Fruit fly (Drosophila melanogaster) whole organism, embryonic: ENCODE data around the gene CycC.

Source experiments
- Bteb2 ChIP-seq: fragments of 200-800 bp; sonication (Bioruptor generic); optimal IDR thresholded peaks from 2 replicates; lab custom pipeline; 2016; ENCODE audit warnings: missing biosample characterization, missing genetic modification characterization
- CG11093 ChIP-seq: fragments of 200-800 bp; sonication (Bioruptor generic); IDR thresholded peaks from 3 replicates; pipeline ENCODE4 v1.3.6; 2022; ENCODE audit warnings: missing biosample characterization, missing genetic modification characterization
- CG11504 ChIP-seq: fragments of 200-800 bp; sonication (Bioruptor generic); optimal IDR thresholded peaks from 3 replicates; lab custom pipeline; 2019; ENCODE audit warnings: missing biosample characterization, mild to moderate bottlenecking, missing genetic modification characterization, moderate library complexity
- CG13287 ChIP-seq: fragments of 200-800 bp; sonication (Bioruptor generic); IDR thresholded peaks from 2 replicates; pipeline ENCODE4 v1.3.6; 2022; ENCODE audit warnings: missing biosample characterization, missing genetic modification characterization; ENCODE audit not compliant: partially characterized antibody
- CG14050 ChIP-seq: fragments of 200-800 bp; sonication (Bioruptor generic); IDR thresholded peaks from 3 replicates; pipeline ENCODE4 v1.3.6; 2022; ENCODE audit warnings: missing biosample characterization, missing genetic modification characterization
- CG15269 ChIP-seq: fragments of 200-800 bp; sonication (Bioruptor generic); optimal IDR thresholded peaks from 2 replicates; lab custom pipeline; 2018; ENCODE audit warnings: missing biosample characterization, mild to moderate bottlenecking, missing genetic modification characterization, moderate library complexity
- CG15514 ChIP-seq: fragments of 200-800 bp; sonication (Bioruptor generic); optimal IDR thresholded peaks from 3 replicates; lab custom pipeline; 2017; ENCODE audit warnings: missing biosample characterization, missing genetic modification characterization, mild to moderate bottlenecking, moderate library complexity, missing genetic modification reagents
- CG17328 ChIP-seq: fragments of 200-800 bp; sonication (Bioruptor generic); IDR thresholded peaks from 2 replicates; pipeline ENCODE4 v1.3.6; 2022; ENCODE audit warnings: missing biosample characterization, missing genetic modification characterization
- CG17612 ChIP-seq: fragments of 200-800 bp; sonication (Bioruptor generic); IDR thresholded peaks from 2 replicates; pipeline ENCODE4 v1.3.6; 2022; ENCODE audit warnings: missing biosample characterization, missing genetic modification characterization
- CG18262 ChIP-seq: fragments of 200-800 bp; optimal IDR thresholded peaks from 3 replicates; lab custom pipeline; 2019; ENCODE audit warnings: missing biosample characterization, mild to moderate bottlenecking, missing genetic modification characterization, moderate library complexity
- CG30403 ChIP-seq: fragments of 200-800 bp; sonication (Bioruptor generic); optimal IDR thresholded peaks from 3 replicates; lab custom pipeline; 2016; ENCODE audit warnings: missing biosample characterization, missing genetic modification characterization
- CG3407 ChIP-seq: fragments of 200-800 bp; sonication (Bioruptor generic); optimal IDR thresholded peaks from 2 replicates; lab custom pipeline; 2018; ENCODE audit warnings: missing biosample characterization, mild to moderate bottlenecking, missing genetic modification characterization
- CG34224 ChIP-seq: fragments of 200-800 bp; sonication (Bioruptor generic); IDR thresholded peaks from 3 replicates; pipeline ENCODE4 v1.3.6; 2022; ENCODE audit warnings: missing biosample characterization, missing genetic modification characterization; ENCODE audit not compliant: partially characterized antibody
- CG42726 ChIP-seq: fragments of 200-800 bp; sonication (Bioruptor generic); IDR thresholded peaks from 2 replicates; pipeline ENCODE4 v1.3.6; 2022; ENCODE audit warnings: missing biosample characterization, missing genetic modification characterization; ENCODE audit not compliant: partially characterized antibody
- CG4328 ChIP-seq: fragments of 200-800 bp; sonication (Bioruptor generic); optimal IDR thresholded peaks from 3 replicates; lab custom pipeline; 2017; ENCODE audit warnings: missing biosample characterization, missing genetic modification reagents, missing genetic modification characterization
- CG4360 ChIP-seq: fragments of 200-800 bp; sonication (Bioruptor generic); IDR thresholded peaks from 2 replicates; pipeline ENCODE4 v1.3.6; 2022; ENCODE audit warnings: missing biosample characterization, missing genetic modification characterization
- CG4424 ChIP-seq: fragments of 200-800 bp; sonication (Bioruptor generic); optimal IDR thresholded peaks from 3 replicates; lab custom pipeline; 2016; ENCODE audit warnings: missing biosample characterization, missing genetic modification characterization
- CG5245 ChIP-seq: fragments of 200-800 bp; sonication (Bioruptor generic); optimal IDR thresholded peaks from 3 replicates; lab custom pipeline; 2016; ENCODE audit warnings: missing biosample characterization, missing genetic modification characterization
- CG7987 ChIP-seq: fragments of 200-800 bp; sonication (Bioruptor generic); optimal IDR thresholded peaks from 2 replicates; lab custom pipeline; 2018; ENCODE audit warnings: missing biosample characterization, mild to moderate bottlenecking, missing genetic modification characterization, moderate library complexity
- Dll ChIP-seq: fragments of 200-800 bp; sonication (Bioruptor generic); IDR thresholded peaks from 4 replicates; pipeline ENCODE4 v1.3.6; 2022; ENCODE audit warnings: missing biosample characterization, missing genetic modification characterization; ENCODE audit not compliant: partially characterized antibody
- E2f1 ChIP-seq: fragments of 200-800 bp; sonication (Bioruptor generic); IDR thresholded peaks from 2 replicates; pipeline ENCODE4 v1.3.6; 2022; ENCODE audit warnings: missing biosample characterization, missing genetic modification characterization
- E2f2 ChIP-seq: fragments of 200-800 bp; sonication (Bioruptor generic); IDR thresholded peaks from 2 replicates; pipeline ENCODE4 v1.3.6; 2022; ENCODE audit warnings: missing biosample characterization, missing genetic modification characterization
- Hmr ChIP-seq: fragments of 200-800 bp; sonication (Bioruptor generic); optimal IDR thresholded peaks from 3 replicates; lab custom pipeline; 2017; ENCODE audit warnings: mild to moderate bottlenecking, missing biosample characterization, missing genetic modification reagents, missing genetic modification characterization
- Hr51 ChIP-seq, 2 experiments: fragments of 200-800 bp; sonication (Bioruptor generic); optimal IDR thresholded peaks; 2 replicates in 1 of 2; 3 replicates in 1 of 2; lab custom pipeline; 2016 to 2018; ENCODE audit warnings: missing biosample characterization in 2 of 2, missing genetic modification characterization in 2 of 2, mild to moderate bottlenecking in 1 of 2, moderate library complexity in 1 of 2
- Lhr ChIP-seq: fragments of 200-800 bp; sonication (Bioruptor generic); optimal IDR thresholded peaks from 3 replicates; lab custom pipeline; 2017; ENCODE audit warnings: mild to moderate bottlenecking, missing biosample characterization, missing genetic modification reagents, missing genetic modification characterization
- MBD-R2 ChIP-seq: fragments of 200-800 bp; sonication (Bioruptor generic); IDR thresholded peaks from 2 replicates; pipeline ENCODE4 v1.3.6; 2022; ENCODE audit warnings: missing biosample characterization, missing genetic modification characterization
- Oli ChIP-seq: fragments of 200-800 bp; sonication (Bioruptor generic); optimal IDR thresholded peaks from 2 replicates; lab custom pipeline; 2018; ENCODE audit warnings: missing biosample characterization, mild to moderate bottlenecking, missing genetic modification characterization, moderate library complexity
- Side ChIP-seq: fragments of 200-800 bp; sonication (Bioruptor generic); optimal IDR thresholded peaks from 2 replicates; lab custom pipeline; 2016; ENCODE audit warnings: missing biosample characterization, missing genetic modification characterization
- Sin3A ChIP-seq: fragments of >200 bp; optimal IDR thresholded peaks from 2 replicates; lab custom pipeline; 2018
- Sry-δ ChIP-seq: fragments of 200-800 bp; sonication (Bioruptor generic); optimal IDR thresholded peaks from 2 replicates; lab custom pipeline; 2016; ENCODE audit warnings: missing biosample characterization, missing genetic modification characterization
- ash1 ChIP-seq: fragments of 200-800 bp; sonication (Bioruptor generic); optimal IDR thresholded peaks from 2 replicates; lab custom pipeline; 2018; ENCODE audit warnings: missing biosample characterization, mild to moderate bottlenecking, missing genetic modification characterization
- bcd ChIP-seq: fragments of 200-800 bp; sonication (Bioruptor generic); optimal IDR thresholded peaks from 2 replicates; lab custom pipeline; 2017; ENCODE audit warnings: missing biosample characterization, mild to moderate bottlenecking, missing genetic modification characterization
- cas ChIP-seq: fragments of 200-800 bp; sonication (Bioruptor generic); IDR thresholded peaks from 2 replicates; pipeline ENCODE4 v1.3.6; 2022; ENCODE audit warnings: missing biosample characterization, missing genetic modification characterization
- esg ChIP-seq: fragments of 200-800 bp; sonication (Bioruptor generic); conservative IDR thresholded peaks from 2 replicates; pipeline ENCODE4 v1.3.6; 2022; ENCODE audit warnings: missing biosample characterization, missing genetic modification characterization
- fd102C ChIP-seq: fragments of 200-800 bp; sonication (Bioruptor generic); optimal IDR thresholded peaks from 2 replicates; lab custom pipeline; 2018; ENCODE audit warnings: missing biosample characterization, mild to moderate bottlenecking, missing genetic modification characterization, moderate library complexity
- gsb-n ChIP-seq: fragments of 200-800 bp; sonication (Bioruptor generic); optimal IDR thresholded peaks from 3 replicates; lab custom pipeline; 2018; ENCODE audit warnings: missing biosample characterization, mild to moderate bottlenecking, missing genetic modification characterization
- hb ChIP-seq: fragments of 200-800 bp; sonication (Bioruptor generic); IDR thresholded peaks from 3 replicates; pipeline ENCODE4 v1.3.6; 2022; ENCODE audit warnings: missing biosample characterization, missing genetic modification characterization; ENCODE audit not compliant: partially characterized antibody
- kah ChIP-seq: fragments of 200-800 bp; sonication (Bioruptor generic); optimal IDR thresholded peaks from 2 replicates; lab custom pipeline; 2018; ENCODE audit warnings: missing biosample characterization, mild to moderate bottlenecking, missing genetic modification characterization
- knrl ChIP-seq: fragments of 200-800 bp; sonication (Bioruptor generic); IDR thresholded peaks from 3 replicates; pipeline ENCODE4 v1.3.6; 2022; ENCODE audit warnings: missing biosample characterization, missing genetic modification characterization; ENCODE audit not compliant: partially characterized antibody
- lab ChIP-seq: fragments of 200-800 bp; sonication (Bioruptor generic); optimal IDR thresholded peaks from 3 replicates; lab custom pipeline; 2017; ENCODE audit warnings: missing biosample characterization, missing genetic modification characterization, mild to moderate bottlenecking, moderate library complexity, missing genetic modification reagents
- peb ChIP-seq: fragments of 200-800 bp; sonication (Bioruptor generic); IDR thresholded peaks from 2 replicates; pipeline ENCODE4 v1.3.6; 2022; ENCODE audit warnings: missing biosample characterization, missing genetic modification characterization
- pzg ChIP-seq: fragments of 200-800 bp; sonication (Bioruptor generic); optimal IDR thresholded peaks from 3 replicates; lab custom pipeline; 2018; ENCODE audit warnings: missing biosample characterization, mild to moderate bottlenecking, missing genetic modification characterization, moderate library complexity
- sc ChIP-seq, 3 experiments: fragments of >200 bp in 2 of 3; fragments of 200-800 bp in 1 of 3; sonication (Bioruptor generic) in 1 of 3; optimal IDR thresholded peaks; 2 replicates in 2 of 3; 3 replicates in 1 of 3; lab custom pipeline; 2017; ENCODE audit warnings: mild to moderate bottlenecking in 1 of 3, missing biosample characterization in 1 of 3, missing genetic modification characterization in 1 of 3, missing genetic modification reagents in 1 of 3
- sens ChIP-seq: fragments of 200-800 bp; sonication (Bioruptor generic); peaks from one replicate; lab custom pipeline; 2016; ENCODE audit warnings: missing biosample characterization, missing genetic modification characterization
- slp2 ChIP-seq: fragments of 200-800 bp; sonication (Bioruptor generic); optimal IDR thresholded peaks from 2 replicates; lab custom pipeline; 2016; ENCODE audit warnings: missing biosample characterization, missing genetic modification characterization
- sqz ChIP-seq: fragments of 200-800 bp; sonication (Bioruptor generic); optimal IDR thresholded peaks from 3 replicates; lab custom pipeline; 2018; ENCODE audit warnings: missing biosample characterization, mild to moderate bottlenecking, missing genetic modification characterization
- stwl ChIP-seq: fragments of 200-800 bp; sonication (Bioruptor generic); optimal IDR thresholded peaks from 3 replicates; lab custom pipeline; 2018; ENCODE audit warnings: missing biosample characterization, mild to moderate bottlenecking, missing genetic modification characterization, moderate library complexity
- twi ChIP-seq: fragments of 200-800 bp; optimal IDR thresholded peaks from 2 replicates; lab custom pipeline; 2019; ENCODE audit warnings: missing biosample characterization, mild to moderate bottlenecking, missing genetic modification characterization, moderate library complexity
- unc-4 ChIP-seq: fragments of 200-800 bp; sonication (Bioruptor generic); IDR thresholded peaks from 2 replicates; pipeline ENCODE4 v1.3.6; 2022; ENCODE audit warnings: missing biosample characterization, missing genetic modification characterization; ENCODE audit not compliant: partially characterized antibody

CycC gene

dm6 chr3R:14879207-14879863, 10.7 kb downstream of the CycC start, which contains the start of gene CG3631 (continued):
- TF ChIP-seq gsb-n (tag; lab: Kevin White, UChicago): no peak
- TF ChIP-seq CG17328 (GFP tag; lab: Robert Waterston, UW): no peak
- no peak for TF ChIP-seq Side
- no peak for TF ChIP-seq Hr51 (GFP tag; optimal IDR thresholded peaks at IDR 0.05; lab: Kevin White, UChicago)
- peak; percentile 52 for TF ChIP-seq Sin3A (lab: Kevin White, UChicago)
- peak; percentile 61 for TF ChIP-seq sens (GFP tag; lab: Kevin White, UChicago)
- TF ChIP-seq bcd (GFP tag; lab: Kevin White, UChicago): no peak
- no peak for TF ChIP-seq ash1
- peak; percentile 89 for TF ChIP-seq MBD-R2 (GFP tag; lab: Robert Waterston, UW)
- TF ChIP-seq lab: no peak
- TF ChIP-seq Hmr: peak; percentile 20
- no peak for TF ChIP-seq CG18262 (tag; lab: Kevin White, UChicago)
- no peak for TF ChIP-seq cas
- no peak for TF ChIP-seq Bteb2 (GFP tag; lab: Kevin White, UChicago)
- TF ChIP-seq hb (GFP tag; lab: Robert Waterston, UW): no peak
- no peak for TF ChIP-seq CG4328
- TF ChIP-seq peb (GFP tag; lab: Robert Waterston, UW): no peak
- TF ChIP-seq CG4424: no peak
- TF ChIP-seq CG7987 (GFP tag; lab: Kevin White, UChicago): no peak
- no peak for TF ChIP-seq CG3407 (GFP tag; lab: Kevin White, UChicago)
- no peak for TF ChIP-seq Oli
- 0 out of 4 replicates have a peak, but pooled peaks have one; percentile 31 for TF ChIP-seq Dll (GFP tag; lab: Robert Waterston, UW)
- TF ChIP-seq stwl (tag; lab: Kevin White, UChicago): peak; percentile 44
- TF ChIP-seq CG14050 (GFP tag; lab: Robert Waterston, UW): no peak
- TF ChIP-seq kah: no peak
- peak; percentile 3 for TF ChIP-seq slp2 (GFP tag; lab: Kevin White, UChicago)
- no peak for TF ChIP-seq Lhr (GFP tag; lab: Kevin White, UChicago)
- TF ChIP-seq CG15514 (GFP tag; lab: Kevin White, UChicago): peak; percentile 26
- peak; percentile 49; the same call in 1 of the 2 replicates for TF ChIP-seq unc-4 (GFP tag; lab: Robert Waterston, UW)
- TF ChIP-seq fd102C: no peak
- no peak for TF ChIP-seq E2f1 (GFP tag; lab: Robert Waterston, UW)
- no peak for TF ChIP-seq CG4360
- no peak for TF ChIP-seq esg (GFP tag; lab: Robert Waterston, UW)
- peak; percentile 7 for TF ChIP-seq Sry-δ (GFP tag; lab: Kevin White, UChicago)
- TF ChIP-seq CG42726: no peak
- TF ChIP-seq CG11504: no peak
- TF ChIP-seq CG34224 (GFP tag; lab: Robert Waterston, UW): 0 out of 3 replicates have a peak, but pooled peaks have one; percentile 34
- TF ChIP-seq CG13287 (GFP tag; lab: Robert Waterston, UW): peak; percentile 56
- no peak for TF ChIP-seq CG11093
- no peak for TF ChIP-seq sc (optimal IDR thresholded peaks at IDR 0.05; lab: Kevin White, UChicago)
- no peak for TF ChIP-seq sc (GFP tag; optimal IDR thresholded peaks at IDR 0.05; lab: Kevin White, UChicago)
- TF ChIP-seq E2f2 (GFP tag; lab: Robert Waterston, UW): peak; percentile 98
- no peak for TF ChIP-seq twi
- peak; percentile 68 for TF ChIP-seq pzg (GFP tag; lab: Kevin White, UChicago)
- TF ChIP-seq CG5245 (GFP tag; lab: Kevin White, UChicago): no peak
- TF ChIP-seq sqz (GFP tag; lab: Kevin White, UChicago): no peak
- no peak for TF ChIP-seq CG17612 (GFP tag; lab: Robert Waterston, UW)
- TF ChIP-seq CG30403: no peak
- TF ChIP-seq knrl (GFP tag; lab: Robert Waterston, UW): no peak
- TF ChIP-seq CG15269: no peak
